Fruit fly (Drosophila melanogaster): ENCODE data around the gene CG14913.

Gene CG14913

dm6 chr2L:11016695-11017094 lies at the start of gene CG14913:
CG14913 (plus strand) TSS chr2L:11016995.
- TF ChIP-seq CTCF (optimal IDR thresholded peaks at IDR 0.05) (no peak), CG8478 (optimal IDR thresholded peaks at IDR 0.05) (no peak)

dm6 chr2L:10967257-10968008 lies 49.4 kb upstream of the CG14913 start:
- no peak for TF ChIP-seq CG8478 (optimal IDR thresholded peaks at IDR 0.05)
- no peak for TF ChIP-seq CTCF (optimal IDR thresholded peaks at IDR 0.05)

dm6 chr2L:10968009-10968383 lies 48.8 kb upstream of the CG14913 start:
- TF ChIP-seq CG8478 (optimal IDR thresholded peaks at IDR 0.05) (no peak), CTCF (optimal IDR thresholded peaks at IDR 0.05) (no peak)

- TF ChIP-seq CG8478 (optimal IDR thresholded peaks at IDR 0.05) (no peak), CTCF (optimal IDR thresholded peaks at IDR 0.05) (no peak)
These were observed 46.7 kb upstream of the CG14913 start, which contains the start of the genes Tmem214 and YL-1 for dm6 chr2L:10970134-10970533. Tmem214 (minus strand) TSS chr2L:10970275. YL-1 (plus strand) TSS chr2L:10970443.

dm6 chr2L:10972224-10972623 lies 44.6 kb upstream of the CG14913 start, which contains the start of gene CG16743:
CG16743 (plus strand) TSS chr2L:10972280.
- no peak for TF ChIP-seq CTCF (optimal IDR thresholded peaks at IDR 0.05)

dm6 chr2L:10974638-10975037 lies 42.2 kb upstream of the CG14913 start:
- TF ChIP-seq CTCF (optimal IDR thresholded peaks at IDR 0.05), result no peak
- no peak for TF ChIP-seq CG8478 (optimal IDR thresholded peaks at IDR 0.05)

dm6 chr2L:10975193-10975592 lies 41.6 kb upstream of the CG14913 start, which contains the start of gene abo:
abo (minus strand) TSS chr2L:10975293.
- TF ChIP-seq CTCF (optimal IDR thresholded peaks at IDR 0.05) (no peak), CG8478 (optimal IDR thresholded peaks at IDR 0.05) (no peak)

dm6 chr2L:10976046-10976863 lies 40.5 kb upstream of the CG14913 start, which contains the start of the genes ATPsynG and SCAR:
ATPsynG (minus strand) TSS chr2L:10976399.
SCAR (plus strand) TSS chr2L:10976772.
- TF ChIP-seq CTCF (optimal IDR thresholded peaks at IDR 0.05) (peak; percentile 17 to 21), CG8478 (optimal IDR thresholded peaks at IDR 0.05) (no peak)

dm6 chr2L:10976864-10977586 lies 39.8 kb upstream of the CG14913 start:
- TF ChIP-seq CTCF (optimal IDR thresholded peaks at IDR 0.05) (no peak), CG8478 (optimal IDR thresholded peaks at IDR 0.05) (no peak)

dm6 chr2L:10986138-10986537 lies 30.7 kb upstream of the CG14913 start:
- TF ChIP-seq CTCF (optimal IDR thresholded peaks at IDR 0.05), result peak; percentile 49 to 91
- no peak for TF ChIP-seq CG8478 (optimal IDR thresholded peaks at IDR 0.05)

- TF ChIP-seq CTCF (optimal IDR thresholded peaks at IDR 0.05), result no peak
- TF ChIP-seq CG8478 (optimal IDR thresholded peaks at IDR 0.05), result no peak
These were observed 29.4 kb upstream of the CG14913 start, which contains the start of the genes piwi and CG12253 for dm6 chr2L:10987370-10987853. piwi (minus strand) TSS chr2L:10987420. CG12253 (plus strand) TSS chr2L:10987806.

dm6 chr2L:10988026-10988425 lies 28.8 kb upstream of the CG14913 start:
- TF ChIP-seq CTCF (optimal IDR thresholded peaks at IDR 0.05) (no peak), CG8478 (optimal IDR thresholded peaks at IDR 0.05) (no peak)

dm6 chr2L:10989162-10989561 lies 27.6 kb upstream of the CG14913 start, which contains the start of gene TTLL4A:
TTLL4A (plus strand) TSS chr2L:10989401.
- TF ChIP-seq CG8478 (optimal IDR thresholded peaks at IDR 0.05) (no peak), CTCF (optimal IDR thresholded peaks at IDR 0.05) (peak; percentile 39 to 44)

- TF ChIP-seq CG8478 (optimal IDR thresholded peaks at IDR 0.05), result no peak
- TF ChIP-seq CTCF (optimal IDR thresholded peaks at IDR 0.05), result no peak
These were observed 15.2 kb upstream of the CG14913 start, which contains the start of the genes aub and lectin-33A for dm6 chr2L:11001376-11002122. aub (minus strand) TSS chr2L:11001476. lectin-33A (plus strand) TSS chr2L:11002072.

All from S2 (cell line).